Worm (Caenorhabditis elegans): ENCODE measurements around the gene sec-31.
"Not testable (repeated sequence)": the region's sequence is repeated elsewhere in the genome, so short reads cannot be mapped to it uniquely, and the experiment has no call there.

- not testable (repeated sequence) for TF ChIP-seq unc-62 (GFP tag; optimal IDR thresholded peaks at IDR 0.05); nhr-76 (tag; optimal IDR thresholded peaks at IDR 0.05); tbx-8 (GFP tag; optimal IDR thresholded peaks at IDR 0.05); mab-5 (tag; optimal IDR thresholded peaks at IDR 0.05); nhr-237 (tag; optimal IDR thresholded peaks at IDR 0.05); ceh-43 (GFP tag; optimal IDR thresholded peaks at IDR 0.05); pha-4 (tag; optimal IDR thresholded peaks at IDR 0.05); ces-1 (GFP tag; optimal IDR thresholded peaks at IDR 0.05); bed-3 (GFP tag; optimal IDR thresholded peaks at IDR 0.05); snpc-4 (tag; optimal IDR thresholded peaks at IDR 0.05); lin-13 (tag; optimal IDR thresholded peaks at IDR 0.05)
Measured at ce11 chrIV:11398267-11398825, 26.8 kb upstream of the sec-31 start, which contains the start of gene dsl-6.

All from whole organism, mixed stage, embryonic.